Worm (Caenorhabditis elegans): ENCODE data around the gene sups-1.

ce11 chrX:6041995-6042481 is 38.1 kb downstream of the sups-1 start:
- TF ChIP-seq nhr-12 (tag; optimal IDR thresholded peaks at IDR 0.05) (no peak), mbf-1 (tag; optimal IDR thresholded peaks at IDR 0.05) (no peak)

Data from whole organism, L2 larva.